Worm (Caenorhabditis elegans) whole organism, late embryonic: ENCODE data around the gene Y47D7A.3.

ENCODE experiments used
- dve-1 ChIP-seq: sonication (generic microtip); optimal IDR thresholded peaks from 2 replicates; lab custom pipeline; 2017; ENCODE audit warnings: antibody characterized with exemption, mild to moderate bottlenecking, missing genetic modification characterization, missing compliant biosample characterization
- nfya-1 ChIP-seq: sonication (generic microtip); optimal IDR thresholded peaks from 2 replicates; lab custom pipeline; 2017; ENCODE audit warnings: missing genetic modification characterization, mild to moderate bottlenecking, missing compliant biosample characterization, antibody characterized with exemption, moderate library complexity
- pqm-1 ChIP-seq: sonication (generic microtip); optimal IDR thresholded peaks from 2 replicates; lab custom pipeline; 2016; ENCODE audit warnings: missing genetic modification characterization, missing compliant biosample characterization
- ref-2 ChIP-seq: sonication (generic microtip); optimal IDR thresholded peaks from 2 replicates; lab custom pipeline; 2016; ENCODE audit warnings: missing genetic modification characterization, missing compliant biosample characterization

DNA sequence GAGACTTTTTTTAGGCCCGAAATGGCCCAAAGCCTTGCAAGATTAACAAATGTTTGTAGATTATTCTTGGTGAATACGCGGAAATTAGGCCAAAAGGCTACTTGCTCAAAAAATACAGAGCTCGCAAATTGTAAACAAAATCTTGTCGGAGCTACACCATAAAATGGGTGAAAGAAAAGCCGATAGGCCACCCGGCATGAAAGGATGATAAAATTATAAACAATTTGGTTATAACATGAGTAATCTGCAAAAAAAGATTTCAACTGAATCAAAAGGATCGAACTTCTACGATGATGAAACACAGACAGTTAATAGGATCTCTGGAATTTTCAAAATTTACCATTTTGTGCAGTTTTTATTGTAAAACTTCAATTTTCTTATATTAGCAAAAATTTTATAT lies 12.6 kb upstream of the Y47D7A.3 start:
- no peak for TF ChIP-seq pqm-1 (tag; lab: Kevin White, UChicago)
- TF ChIP-seq nfya-1 (tag; lab: Kevin White, UChicago) = no peak
- TF ChIP-seq ref-2 (tag; lab: Kevin White, UChicago) = no peak
- no peak for TF ChIP-seq dve-1 (tag; lab: Kevin White, UChicago)
